Worm (Caenorhabditis elegans) whole organism, mixed stage, embryonic: ENCODE measurements around the gene rab-6.2.

Experiments used
- drap-1 ChIP-seq: fragments of 200-800 bp; sonication (Bioruptor generic); optimal IDR thresholded peaks from 3 replicates; lab custom pipeline; 2018; ENCODE audit warnings: mild to moderate bottlenecking, missing genetic modification characterization, missing compliant biosample characterization
- nhr-28 ChIP-seq: fragments of 150-350 bp; optimal IDR thresholded peaks from 2 replicates; lab custom pipeline; 2014; ENCODE audit warnings: missing biosample characterization, missing genetic modification characterization
- unc-62 ChIP-seq: fragments of 150-350 bp; optimal IDR thresholded peaks from 2 replicates; lab custom pipeline; 2014; ENCODE audit warnings: missing biosample characterization, missing genetic modification reagents, missing genetic modification characterization
- ztf-11 ChIP-seq: fragments of 150-350 bp; optimal IDR thresholded peaks from 2 replicates; lab custom pipeline; 2014; ENCODE audit warnings: missing biosample characterization, missing genetic modification characterization

ce11 chrX:17235749-17236561, 13.7 kb downstream of the rab-6.2 start, which contains the start of gene dhs-30:
- TF ChIP-seq unc-62 (GFP tag; lab: Kevin White, UChicago) (no peak), nhr-28 (tag; lab: Kevin White, UChicago) (no peak), drap-1 (no peak), ztf-11 (tag; lab: Kevin White, UChicago) (no peak)
